Fruit fly (Drosophila melanogaster): ENCODE measurements around the gene Vps16A.

The Vps16A gene

dm6 chr3R:9246366-9246765 lies 20.5 kb upstream of the Vps16A start, which contains the start of gene CG8420:
TSS of gene CG8420 (plus strand) at chr3R:9246649.
- TF ChIP-seq OdsH (GFP tag; optimal IDR thresholded peaks at IDR 0.05) (no peak), jim (GFP tag; optimal IDR thresholded peaks at IDR 0.05) (no peak), Mio (GFP tag; optimal IDR thresholded peaks at IDR 0.05) (no peak), CG9705 (GFP tag; optimal IDR thresholded peaks at IDR 0.05) (no peak), Rel (GFP tag; optimal IDR thresholded peaks at IDR 0.05) (no peak), Rel (tag; optimal IDR thresholded peaks at IDR 0.05) (no peak), brk (GFP tag; optimal IDR thresholded peaks at IDR 0.05) (no peak), Hnf4 (GFP tag; optimal IDR thresholded peaks at IDR 0.05) (no peak), tai (GFP tag; optimal IDR thresholded peaks at IDR 0.05) (no peak), Vsx2 (GFP tag; optimal IDR thresholded peaks at IDR 0.05; ENCODE audit: partially characterized antibody) (no peak), CG32264 (GFP tag; optimal IDR thresholded peaks at IDR 0.05) (no peak), fru (GFP tag; optimal IDR thresholded peaks at IDR 0.05) (no peak), GATAd (GFP tag; optimal IDR thresholded peaks at IDR 0.05) (no peak)

dm6 chr3R:9246879-9247621 lies 19.8 kb upstream of the Vps16A start:
- peak; percentile 43 for TF ChIP-seq Dif (GFP tag; optimal IDR thresholded peaks at IDR 0.05; ENCODE audit: partially characterized antibody)
- peak; percentile 60 for TF ChIP-seq CG32264 (GFP tag; optimal IDR thresholded peaks at IDR 0.05)
- TF ChIP-seq N (GFP tag; optimal IDR thresholded peaks at IDR 0.05): no peak
- no peak for TF ChIP-seq Hr83 (GFP tag; optimal IDR thresholded peaks at IDR 0.05; ENCODE audit: poor library complexity, severe bottlenecking)
- TF ChIP-seq Mio (GFP tag; optimal IDR thresholded peaks at IDR 0.05): no peak
- TF ChIP-seq usp (GFP tag; optimal IDR thresholded peaks at IDR 0.05): no peak
- no peak for TF ChIP-seq jim (GFP tag; optimal IDR thresholded peaks at IDR 0.05)
- peak; percentile 90 for TF ChIP-seq woc (GFP tag; optimal IDR thresholded peaks at IDR 0.05)
- no peak for TF ChIP-seq Vsx2 (GFP tag; optimal IDR thresholded peaks at IDR 0.05; ENCODE audit: partially characterized antibody)
- no peak for TF ChIP-seq Dfd (GFP tag; optimal IDR thresholded peaks at IDR 0.05)
- TF ChIP-seq Myc (optimal IDR thresholded peaks at IDR 0.05): no peak
- peak; percentile 78 for TF ChIP-seq Hnf4 (GFP tag; optimal IDR thresholded peaks at IDR 0.05)
- TF ChIP-seq Abd-B (GFP tag; optimal IDR thresholded peaks at IDR 0.05): no peak
- peak in 1 of 2 experiments; percentile 51 for TF ChIP-seq dl (GFP tag; optimal IDR thresholded peaks at IDR 0.05; ENCODE audit: insufficient read depth in 1 of 2, partially characterized antibody in 2 of 2)
- no peak for TF ChIP-seq tai (GFP tag; optimal IDR thresholded peaks at IDR 0.05)
- TF ChIP-seq sage (GFP tag; optimal IDR thresholded peaks at IDR 0.05): peak; percentile 64
- TF ChIP-seq ey (GFP tag; optimal IDR thresholded peaks at IDR 0.05): peak; percentile 85
- peak; percentile 22 to 88 for TF ChIP-seq foxo (GFP tag; optimal IDR thresholded peaks at IDR 0.05)
- TF ChIP-seq sv (GFP tag; optimal IDR thresholded peaks at IDR 0.05): peak; percentile 9
- TF ChIP-seq CG9705 (GFP tag; optimal IDR thresholded peaks at IDR 0.05): peak; percentile 73
- TF ChIP-seq GATAd (GFP tag; optimal IDR thresholded peaks at IDR 0.05): peak; percentile 5
- no peak for TF ChIP-seq Hr78 (GFP tag; optimal IDR thresholded peaks at IDR 0.05)
- TF ChIP-seq pan (optimal IDR thresholded peaks at IDR 0.05): no peak
- TF ChIP-seq fru (GFP tag; optimal IDR thresholded peaks at IDR 0.05): peak; percentile 92
- peak; percentile 89 for TF ChIP-seq br (GFP tag; optimal IDR thresholded peaks at IDR 0.05)
- TF ChIP-seq lola (GFP tag; optimal IDR thresholded peaks at IDR 0.05): no peak
- TF ChIP-seq OdsH (GFP tag; optimal IDR thresholded peaks at IDR 0.05): peak; percentile 90
- TF ChIP-seq dsf (GFP tag; optimal IDR thresholded peaks at IDR 0.05; ENCODE audit: borderline replicate concordance): peak; percentile 23
- TF ChIP-seq HLH106 (tag; optimal IDR thresholded peaks at IDR 0.05): peak; percentile 86
- TF ChIP-seq Rel (GFP tag; optimal IDR thresholded peaks at IDR 0.05): no peak
- TF ChIP-seq Rel (tag; optimal IDR thresholded peaks at IDR 0.05): peak; percentile 46
- peak; percentile 92 for TF ChIP-seq h (GFP tag; optimal IDR thresholded peaks at IDR 0.05)
- no peak for TF ChIP-seq CrebA (GFP tag; optimal IDR thresholded peaks at IDR 0.05; ENCODE audit: borderline replicate concordance)
- peak; percentile 96 for TF ChIP-seq psq (GFP tag; optimal IDR thresholded peaks at IDR 0.05)
- TF ChIP-seq dmrt93B (GFP tag; optimal IDR thresholded peaks at IDR 0.05): peak; percentile 66
- peak; percentile 78 for TF ChIP-seq brk (GFP tag; optimal IDR thresholded peaks at IDR 0.05)
- peak; percentile 86 for TF ChIP-seq rgr (GFP tag; optimal IDR thresholded peaks at IDR 0.05)
- peak; percentile 83 for TF ChIP-seq Jra (GFP tag; optimal IDR thresholded peaks at IDR 0.05)
- TF ChIP-seq Sp1 (GFP tag; optimal IDR thresholded peaks at IDR 0.05): peak; percentile 93

All from whole organism, wandering third instar larva.